Worm (Caenorhabditis elegans) whole organism, early embryonic: Measurements from ENCODE around the gene crm-1.

Source experiments
- F13C5.2 ChIP-seq: sonication (generic microtip); optimal IDR thresholded peaks from 2 replicates; lab custom pipeline; 2017; ENCODE audit warnings: mild to moderate bottlenecking, missing genetic modification characterization, inconsistent platforms, missing compliant biosample characterization
- ama-1 ChIP-seq: fragments of 150-350 bp; optimal IDR thresholded peaks from 2 replicates; lab custom pipeline; 2014
- ceh-13 ChIP-seq: fragments of 200-800 bp; sonication (Bioruptor generic); optimal IDR thresholded peaks from 2 replicates; lab custom pipeline; 2018; ENCODE audit warnings: mild to moderate bottlenecking, missing genetic modification characterization, missing compliant biosample characterization
- ceh-36 ChIP-seq: sonication (generic microtip); optimal IDR thresholded peaks from 2 replicates; lab custom pipeline; 2016; ENCODE audit warnings: missing genetic modification characterization, inconsistent platforms, missing compliant biosample characterization
- ets-7 ChIP-seq: sonication (generic microtip); optimal IDR thresholded peaks from 2 replicates; lab custom pipeline; 2016; ENCODE audit warnings: missing genotype, missing genetic modification characterization, missing compliant biosample characterization
- flt-1 ChIP-seq: fragments of 200-800 bp; sonication (Bioruptor generic); IDR thresholded peaks from 2 replicates; pipeline ENCODE4 v1.3.6; 2022; ENCODE audit warnings: missing genetic modification characterization, missing compliant biosample characterization
- hmbx-1 ChIP-seq: sonication (generic microtip); optimal IDR thresholded peaks from 2 replicates; lab custom pipeline; 2016; ENCODE audit warnings: mild to moderate bottlenecking, missing genetic modification characterization, missing compliant biosample characterization
- hnd-1 ChIP-seq: sonication (generic microtip); optimal IDR thresholded peaks from 2 replicates; lab custom pipeline; 2016; ENCODE audit warnings: missing genetic modification characterization, missing compliant biosample characterization
- tbx-11 ChIP-seq: fragments of 200-800 bp; sonication (Bioruptor generic); IDR thresholded peaks from 2 replicates; pipeline ENCODE4 v1.3.6; 2022; ENCODE audit warnings: missing genetic modification characterization, missing compliant biosample characterization

ce11 chrV:10277579-10277978 is 54.3 kb downstream of the crm-1 start, which contains the start of gene lys-1:
- TF ChIP-seq F13C5.2 (tag; lab: Kevin White, UChicago) (no peak), ama-1 (no peak), tbx-11 (GFP tag; lab: Robert Waterston, UW) (no peak), flt-1 (GFP tag; lab: Robert Waterston, UW) (no peak), ceh-36 (tag; lab: Kevin White, UChicago) (no peak), ets-7 (tag; lab: Kevin White, UChicago) (no peak), ceh-13 (GFP tag; lab: Kevin White, UChicago) (no peak), hmbx-1 (tag; lab: Kevin White, UChicago) (no peak), hnd-1 (tag; lab: Kevin White, UChicago) (no peak)
